Fruit fly (Drosophila melanogaster) whole organism, pupa: ENCODE data around the gene CrebA.

ENCODE experiments used
- CG10348 ChIP-seq: fragments of 200-800 bp; sonication (Bioruptor generic); IDR thresholded peaks from 2 replicates; pipeline ENCODE4 v1.3.6; 2022; ENCODE audit warnings: missing biosample characterization, missing genetic modification characterization
- CG12605 ChIP-seq: fragments of 200-800 bp; sonication (Bioruptor generic); IDR thresholded peaks from 2 replicates; pipeline ENCODE4 v1.3.6; 2022; ENCODE audit warnings: missing biosample characterization, missing genetic modification characterization
- CG13204 ChIP-seq: fragments of 200-800 bp; sonication (Bioruptor generic); optimal IDR thresholded peaks from 2 replicates; lab custom pipeline; 2018; ENCODE audit warnings: missing biosample characterization, mild to moderate bottlenecking, missing genetic modification characterization, moderate library complexity
- CG14655 ChIP-seq: fragments of 200-800 bp; sonication (Bioruptor generic); optimal IDR thresholded peaks from 3 replicates; lab custom pipeline; 2017; ENCODE audit warnings: mild to moderate bottlenecking, missing biosample characterization, missing genetic modification reagents, missing genetic modification characterization
- CG15710 ChIP-seq: fragments of 200-800 bp; sonication (Bioruptor generic); optimal IDR thresholded peaks from 2 replicates; lab custom pipeline; 2018; ENCODE audit warnings: missing biosample characterization, mild to moderate bottlenecking, missing genetic modification characterization, moderate library complexity
- CG17806 ChIP-seq: fragments of 200-800 bp; sonication (Bioruptor generic); optimal IDR thresholded peaks from 2 replicates; lab custom pipeline; 2018; ENCODE audit warnings: missing biosample characterization, mild to moderate bottlenecking, missing genetic modification characterization, moderate library complexity
- CG32121 ChIP-seq: fragments of 200-800 bp; sonication (Bioruptor generic); IDR thresholded peaks from 2 replicates; pipeline ENCODE4 v1.3.6; 2022; ENCODE audit warnings: missing biosample characterization, missing genetic modification characterization
- CG34367 ChIP-seq: fragments of 200-800 bp; sonication (Bioruptor generic); optimal IDR thresholded peaks from 2 replicates; lab custom pipeline; 2018; ENCODE audit warnings: missing biosample characterization, mild to moderate bottlenecking, missing genetic modification characterization
- CG4496 ChIP-seq: fragments of 200-800 bp; sonication (Bioruptor generic); IDR thresholded peaks from 3 replicates; pipeline ENCODE4 v1.3.6; 2022; ENCODE audit warnings: missing biosample characterization, missing genetic modification characterization
- CG8159 ChIP-seq: fragments of 200-800 bp; sonication (Bioruptor generic); optimal IDR thresholded peaks from 3 replicates; lab custom pipeline; 2018; ENCODE audit warnings: missing biosample characterization, mild to moderate bottlenecking, missing genetic modification characterization, moderate library complexity
- CG8301 ChIP-seq: fragments of 200-800 bp; sonication (Bioruptor generic); optimal IDR thresholded peaks from 2 replicates; lab custom pipeline; 2018; ENCODE audit warnings: missing biosample characterization, mild to moderate bottlenecking, missing genetic modification characterization
- CG9948 ChIP-seq: fragments of 200-800 bp; sonication (Bioruptor generic); optimal IDR thresholded peaks from 2 replicates; lab custom pipeline; 2018; ENCODE audit warnings: missing biosample characterization, mild to moderate bottlenecking, missing genetic modification characterization, moderate library complexity
- D1 ChIP-seq: fragments of 200-800 bp; sonication (Bioruptor generic); optimal IDR thresholded peaks from 2 replicates; lab custom pipeline; 2018; ENCODE audit warnings: missing biosample characterization, mild to moderate bottlenecking, missing genetic modification characterization, moderate library complexity
- EcR ChIP-seq: fragments of 200-800 bp; sonication (Bioruptor generic); optimal IDR thresholded peaks from 3 replicates; lab custom pipeline; 2019; ENCODE audit warnings: missing biosample characterization, missing genetic modification characterization, mild to moderate bottlenecking, moderate library complexity, missing genetic modification reagents
- Ets98B ChIP-seq: fragments of 200-800 bp; sonication (Bioruptor generic); IDR thresholded peaks from 2 replicates; pipeline ENCODE4 v1.3.6; 2022; ENCODE audit warnings: missing biosample characterization, missing genetic modification characterization
- Pif1A ChIP-seq: fragments of 200-800 bp; sonication (Bioruptor generic); optimal IDR thresholded peaks from 3 replicates; lab custom pipeline; 2016; ENCODE audit warnings: missing biosample characterization, missing genetic modification characterization
- Pif1B ChIP-seq: fragments of 200-800 bp; sonication (Bioruptor generic); optimal IDR thresholded peaks from 3 replicates; lab custom pipeline; 2016; ENCODE audit warnings: missing biosample characterization, missing genetic modification characterization
- Snoo ChIP-seq: fragments of 200-800 bp; sonication (Bioruptor generic); optimal IDR thresholded peaks from 3 replicates; lab custom pipeline; 2017; ENCODE audit warnings: missing biosample characterization, mild to moderate bottlenecking, missing genetic modification characterization, inconsistent platforms
- fd96Ca ChIP-seq: fragments of 200-800 bp; sonication (Bioruptor generic); IDR thresholded peaks from 3 replicates; pipeline ENCODE4 v1.3.6; 2022; ENCODE audit warnings: missing biosample characterization, missing genetic modification characterization
- gl ChIP-seq: fragments of 200-800 bp; sonication (Bioruptor generic); optimal IDR thresholded peaks from 2 replicates; lab custom pipeline; 2018; ENCODE audit warnings: missing biosample characterization, mild to moderate bottlenecking, missing genetic modification characterization
- rn ChIP-seq: fragments of 200-800 bp; sonication (Bioruptor generic); IDR thresholded peaks from 2 replicates; pipeline ENCODE4 v1.3.6; 2022; ENCODE audit warnings: missing biosample characterization, missing genetic modification characterization

The CrebA gene

DNA sequence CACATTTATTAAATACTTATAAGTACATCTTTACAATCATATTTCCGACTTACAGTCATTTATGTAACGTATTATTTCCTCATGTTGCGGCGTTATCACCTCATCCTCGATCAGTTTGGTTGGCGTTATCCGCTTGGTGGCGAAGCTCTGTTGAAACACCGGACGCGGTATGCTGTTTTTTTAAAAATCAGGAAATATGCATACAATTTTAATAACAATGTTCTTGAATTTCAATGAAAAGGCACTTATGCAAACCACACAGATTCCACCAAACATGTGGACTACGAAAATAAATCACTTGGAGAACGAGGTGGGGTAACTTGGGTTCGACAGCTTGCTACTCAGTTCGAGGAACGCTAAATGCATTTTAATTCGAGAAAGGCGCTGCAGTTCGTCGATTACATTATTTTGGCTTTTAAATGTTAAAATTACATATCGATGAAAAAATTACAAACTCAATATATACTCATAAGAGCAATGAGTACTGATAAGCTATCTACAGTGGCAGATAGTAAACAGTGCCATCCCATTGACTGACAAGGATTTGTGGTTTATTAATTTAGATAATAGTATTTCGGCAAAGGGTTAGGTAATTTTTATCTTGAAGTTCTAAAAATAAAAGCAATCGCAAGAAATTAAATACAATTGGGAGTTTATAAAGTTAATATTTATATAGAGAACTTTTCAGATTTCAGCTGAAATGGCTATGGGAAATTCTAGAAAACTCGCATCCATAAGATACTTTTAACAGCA lies 28.8 kb upstream of the CrebA start:
- TF ChIP-seq CG15710 (tag; lab: Kevin White, UChicago) (no peak), fd96Ca (GFP tag; lab: Robert Waterston, UW) (no peak), Ets98B (GFP tag; lab: Robert Waterston, UW) (no peak), EcR (no peak), CG17806 (tag; lab: Kevin White, UChicago) (no peak), CG34367 (no peak), CG13204 (GFP tag; lab: Kevin White, UChicago) (no peak), Snoo (no peak), Pif1B (no peak), CG4496 (GFP tag; lab: Robert Waterston, UW) (no peak), CG14655 (no peak), CG8159 (no peak), D1 (tag; lab: Kevin White, UChicago) (no peak), CG32121 (no peak), CG10348 (GFP tag; lab: Robert Waterston, UW) (no peak), Pif1A (no peak), CG12605 (no peak), CG8301 (tag; lab: Kevin White, UChicago) (no peak), CG9948 (no peak)

DNA sequence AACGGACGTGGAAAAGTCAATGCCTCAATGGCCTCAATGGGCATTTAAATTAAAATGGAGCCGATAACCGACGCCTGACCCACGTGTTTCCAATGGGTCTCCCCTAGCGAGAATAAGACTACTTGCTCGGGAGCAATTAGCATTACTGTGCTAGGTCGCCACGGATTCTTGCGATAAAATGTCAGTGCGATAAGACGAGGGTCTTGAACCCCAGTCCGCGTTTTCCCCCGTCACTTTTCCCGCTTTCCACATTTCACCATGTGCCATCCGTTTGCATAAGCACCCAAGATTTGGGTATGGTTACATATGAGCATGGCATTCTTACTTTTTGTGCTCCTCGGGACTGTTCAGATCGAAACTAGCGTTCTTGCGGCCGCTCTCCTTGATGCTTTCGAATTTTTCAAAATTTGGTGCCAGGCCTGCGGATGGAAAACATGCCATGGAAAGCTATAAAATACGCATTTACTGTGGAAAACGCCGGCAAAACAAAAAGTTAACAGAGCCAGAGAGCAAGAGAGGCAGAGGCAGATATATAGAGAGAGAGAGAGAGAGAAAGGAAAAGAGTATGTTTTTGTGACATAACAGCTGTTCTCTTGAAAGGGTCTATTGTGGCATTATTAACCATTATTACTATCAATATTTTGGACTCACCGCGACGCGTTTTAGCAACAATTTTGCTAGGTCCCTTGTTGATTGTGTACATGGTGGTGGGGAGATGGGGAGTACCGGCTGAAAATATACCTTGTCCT lies 27.9 kb upstream of the CrebA start:
- TF ChIP-seq EcR (peak; percentile 66), CG10348 (GFP tag; lab: Robert Waterston, UW) (no peak), CG32121 (0 out of 2 replicates have a peak, but pooled peaks have one; percentile 28)

dm6 chr3L:15508233-15508632 lies 27.0 kb upstream of the CrebA start, which contains the start of gene CG7841:
TSS of gene CG7841 (minus strand) at chr3L:15508252.
- TF ChIP-seq CG34367 (peak; percentile 98), Snoo (peak; percentile 99), CG9948 (peak; percentile 96), CG13204 (GFP tag; lab: Kevin White, UChicago) (peak; percentile 95), Pif1B (peak; percentile 99), CG4496 (GFP tag; lab: Robert Waterston, UW) (peak; percentile 98), Pif1A (peak; percentile 99), CG15710 (tag; lab: Kevin White, UChicago) (peak; percentile 98), rn (GFP tag; lab: Robert Waterston, UW) (no peak; the same call in 1 of the 2 replicates), CG8301 (tag; lab: Kevin White, UChicago) (peak; percentile 98), CG12605 (peak; percentile 97), CG17806 (tag; lab: Kevin White, UChicago) (peak; percentile 98), CG14655 (peak; percentile 97), CG10348 (GFP tag; lab: Robert Waterston, UW) (no peak), fd96Ca (GFP tag; lab: Robert Waterston, UW) (no peak; the same call in 2 of the 3 replicates), Ets98B (GFP tag; lab: Robert Waterston, UW) (peak; percentile 98), gl (peak; percentile 98), D1 (tag; lab: Kevin White, UChicago) (peak; percentile 97), EcR (peak; percentile 92), CG32121 (peak; percentile 97), CG8159 (peak; percentile 98)

DNA sequence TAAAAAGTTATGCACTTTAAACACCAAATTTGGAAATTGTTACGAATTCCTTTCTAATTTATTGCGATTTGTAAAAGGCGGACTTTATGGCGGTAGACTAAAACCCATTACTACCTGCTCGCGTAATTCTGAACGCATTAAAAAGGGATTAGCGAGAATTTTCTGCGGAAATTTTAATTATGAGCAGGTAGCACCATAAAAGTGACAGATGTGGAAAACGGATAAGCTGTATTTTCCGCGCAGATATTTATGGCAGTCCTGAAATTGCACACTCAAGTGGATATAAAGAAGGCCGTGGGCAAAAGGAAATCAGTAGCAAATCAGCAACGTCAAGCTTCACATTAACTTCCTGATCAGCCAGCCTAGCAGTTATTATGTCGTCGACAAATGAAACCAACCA lies 26.4 kb upstream of the CrebA start, which contains the start of gene Z600:
Gene Z600, plus strand, starts transcription at position 312 of the 400 bp plus-strand sequence.
- no peak for TF ChIP-seq D1 (tag; lab: Kevin White, UChicago)
- TF ChIP-seq EcR, result no peak
- TF ChIP-seq CG13204 (GFP tag; lab: Kevin White, UChicago), result no peak
- TF ChIP-seq Pif1B, result no peak
- no peak for TF ChIP-seq CG4496 (GFP tag; lab: Robert Waterston, UW)

- TF ChIP-seq rn (GFP tag; lab: Robert Waterston, UW), result no peak
- no peak for TF ChIP-seq Ets98B (GFP tag; lab: Robert Waterston, UW)
- TF ChIP-seq CG14655, result no peak
- TF ChIP-seq CG15710 (tag; lab: Kevin White, UChicago), result no peak
- TF ChIP-seq CG8159, result no peak
- TF ChIP-seq gl, result no peak
- no peak for TF ChIP-seq CG32121
These were observed 25.8 kb upstream of the CrebA start, which contains the start of the genes gdl and gdl-ORF39 for dm6 chr3L:15509398-15509797. TSS of gene gdl (plus strand) at chr3L:15509445. TSS of gene gdl-ORF39 (plus strand) at chr3L:15509445.

DNA sequence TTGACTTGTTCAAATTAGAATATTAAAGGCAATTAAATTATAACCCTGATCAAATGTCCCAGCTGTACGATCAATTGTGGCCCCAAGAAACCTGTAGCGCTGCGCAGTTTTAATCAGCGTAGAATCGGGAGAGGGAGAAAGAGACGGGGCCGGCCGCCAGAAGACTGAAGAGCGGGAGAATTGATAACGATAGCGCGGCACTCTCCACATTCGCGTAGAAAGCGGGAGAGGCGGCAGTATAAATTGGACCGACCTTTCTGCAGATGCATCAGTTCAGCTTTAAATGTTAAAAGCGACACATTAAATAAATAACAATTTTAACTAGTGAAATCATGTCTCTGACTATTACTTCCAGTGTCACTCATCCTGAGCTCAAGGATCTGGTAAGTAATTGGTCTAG lies 24.4 kb upstream of the CrebA start, which contains the start of gene MsrA:
Gene MsrA, plus strand, starts transcription at position 266 of the 400 bp plus-strand sequence.
- TF ChIP-seq CG8159, result no peak
- TF ChIP-seq rn (GFP tag; lab: Robert Waterston, UW), result no peak
- peak; percentile 15 for TF ChIP-seq Pif1B
- no peak for TF ChIP-seq Snoo
- TF ChIP-seq CG12605, result peak; percentile 30; the same call in 1 of the 2 replicates
- no peak for TF ChIP-seq CG14655
- TF ChIP-seq CG32121, result no peak
- no peak for TF ChIP-seq CG9948
- no peak for TF ChIP-seq CG13204 (GFP tag; lab: Kevin White, UChicago)
- TF ChIP-seq fd96Ca (GFP tag; lab: Robert Waterston, UW), result no peak
- TF ChIP-seq CG15710 (tag; lab: Kevin White, UChicago), result no peak
- no peak for TF ChIP-seq D1 (tag; lab: Kevin White, UChicago)
- TF ChIP-seq CG4496 (GFP tag; lab: Robert Waterston, UW), result no peak
- no peak for TF ChIP-seq CG10348 (GFP tag; lab: Robert Waterston, UW)
- peak; percentile 1 for TF ChIP-seq EcR
- TF ChIP-seq CG17806 (tag; lab: Kevin White, UChicago), result no peak
- TF ChIP-seq CG34367, result no peak
- TF ChIP-seq Pif1A, result peak; percentile 9
- no peak for TF ChIP-seq CG8301 (tag; lab: Kevin White, UChicago)
- TF ChIP-seq gl, result peak; percentile 18
- no peak for TF ChIP-seq Ets98B (GFP tag; lab: Robert Waterston, UW)
